Fruit fly (Drosophila melanogaster) S2 (cell line): ENCODE measurements around the gene Osi19.

Experiments used
- CG8478 ChIP-seq: fragments of >200 bp; optimal IDR thresholded peaks from 2 replicates; lab custom pipeline; 2018
- CTCF ChIP-seq, 2 experiments: fragments of >200 bp; optimal IDR thresholded peaks; 2 replicates each; lab custom pipeline; 2018

dm6 chr3R:6294046-6294445 is 41.1 kb upstream of the Osi19 start:
- no peak for TF ChIP-seq CTCF (optimal IDR thresholded peaks at IDR 0.05; lab: Kevin White, UChicago)
- TF ChIP-seq CG8478 = no peak
